Fruit fly (Drosophila melanogaster) whole organism: ENCODE data around the gene slx1.

Source experiments
- CG8478 ChIP-seq: fragments of >200 bp; optimal IDR thresholded peaks from 2 replicates; lab custom pipeline; 2018; ENCODE audit warnings: inconsistent platforms
- Dll ChIP-seq: fragments of >200 bp; optimal IDR thresholded peaks from 2 replicates; lab custom pipeline; 2017
- EcR ChIP-seq, 2 experiments: fragments of >200 bp; optimal IDR thresholded peaks; 2 replicates each; lab custom pipeline; 2017; ENCODE audit warnings: missing biosample characterization in 2 of 2, missing genetic modification characterization in 2 of 2, missing genetic modification reagents in 2 of 2
- pan ChIP-seq: fragments of >200 bp; optimal IDR thresholded peaks from 2 replicates; lab custom pipeline; 2017
- psq ChIP-seq: fragments of >200 bp; optimal IDR thresholded peaks from 2 replicates; lab custom pipeline; 2017
- usp ChIP-seq: fragments of >200 bp; optimal IDR thresholded peaks from 2 replicates; lab custom pipeline; 2017; ENCODE audit warnings: missing biosample characterization, missing genetic modification characterization, mixed read lengths

Gene slx1

DNA sequence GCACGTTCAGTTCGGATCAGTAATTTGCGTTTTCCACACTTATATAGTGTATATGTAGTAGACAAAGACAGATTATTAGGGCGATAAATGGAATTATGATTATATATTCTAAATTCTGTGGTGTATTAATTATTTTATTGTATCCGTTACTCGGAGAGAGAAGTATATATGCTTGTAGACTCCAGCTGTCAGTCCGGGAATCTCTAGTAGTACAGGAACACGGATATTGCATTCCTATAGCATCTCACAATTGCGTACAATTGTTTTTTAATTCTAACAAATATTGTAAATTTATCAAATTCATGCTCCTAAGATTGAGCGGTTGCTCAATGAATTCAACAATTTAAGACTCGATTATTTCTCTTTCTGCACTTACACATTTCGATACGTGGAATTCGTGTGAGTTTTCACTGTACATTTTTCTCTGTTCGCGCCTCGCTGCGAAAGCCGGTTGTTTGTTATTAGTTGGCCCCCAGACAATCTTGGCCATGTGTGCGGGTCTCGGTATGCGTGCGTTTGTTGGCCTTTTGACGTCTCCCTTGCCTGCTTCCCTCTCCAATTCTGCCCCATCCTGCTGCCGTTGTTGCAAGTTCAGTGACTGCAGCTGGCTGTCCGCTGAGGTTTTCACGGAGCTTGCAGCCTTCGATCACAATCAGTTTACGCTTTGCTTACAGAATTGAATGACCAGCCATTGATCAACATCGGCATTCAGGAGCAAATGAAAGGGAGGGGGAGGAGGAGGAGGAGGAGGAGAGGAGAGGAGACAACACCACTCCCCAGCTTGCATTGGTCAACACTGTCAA, 25.8 kb downstream of the slx1 start:
- no peak for TF ChIP-seq usp (GFP tag; lab: Kevin White, UChicago)
- no peak for TF ChIP-seq pan (lab: Kevin White, UChicago)
- TF ChIP-seq psq = no peak
- TF ChIP-seq EcR (GFP tag; optimal IDR thresholded peaks at IDR 0.05; lab: Kevin White, UChicago) = peak in 1 of 2 experiments; percentile 96
- no peak for TF ChIP-seq Dll (lab: Kevin White, UChicago)
- TF ChIP-seq CG8478 (lab: Kevin White, UChicago) = no peak

DNA sequence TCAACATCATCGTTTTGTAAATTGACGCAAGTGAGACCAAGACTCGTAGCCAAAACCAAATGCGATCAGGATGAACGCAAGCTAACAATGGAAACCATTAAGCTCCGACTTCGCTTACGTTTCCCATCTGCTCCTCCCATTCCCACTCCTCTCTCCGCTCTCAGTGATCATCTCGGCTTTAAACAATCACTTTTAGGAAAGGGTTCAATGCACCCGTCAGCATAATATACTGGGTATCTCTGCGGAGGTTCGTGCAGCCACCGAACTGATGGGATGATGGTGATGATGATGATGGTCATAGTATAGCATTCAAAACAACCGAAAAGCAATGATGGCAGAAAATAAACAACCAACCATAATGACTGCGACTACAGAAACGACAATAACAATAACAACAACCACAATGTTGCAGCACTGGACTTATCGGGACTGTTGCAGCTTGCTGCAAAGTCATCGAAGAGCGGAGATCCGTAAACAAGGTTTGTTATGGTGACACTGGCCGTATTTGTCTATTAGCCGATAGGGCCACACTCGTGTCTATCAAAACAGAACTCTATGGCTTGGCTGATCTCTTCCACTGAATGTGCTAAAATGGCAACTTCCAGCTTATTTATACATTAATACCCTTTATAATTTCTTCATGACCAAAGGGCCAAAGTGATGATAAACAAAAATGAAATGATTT, 35.4 kb downstream of the slx1 start:
- TF ChIP-seq pan (lab: Kevin White, UChicago) (no peak), EcR (GFP tag; optimal IDR thresholded peaks at IDR 0.05; lab: Kevin White, UChicago) (peak in 1 of 2 experiments; percentile 51), Dll (lab: Kevin White, UChicago) (no peak), usp (GFP tag; lab: Kevin White, UChicago) (no peak)

DNA sequence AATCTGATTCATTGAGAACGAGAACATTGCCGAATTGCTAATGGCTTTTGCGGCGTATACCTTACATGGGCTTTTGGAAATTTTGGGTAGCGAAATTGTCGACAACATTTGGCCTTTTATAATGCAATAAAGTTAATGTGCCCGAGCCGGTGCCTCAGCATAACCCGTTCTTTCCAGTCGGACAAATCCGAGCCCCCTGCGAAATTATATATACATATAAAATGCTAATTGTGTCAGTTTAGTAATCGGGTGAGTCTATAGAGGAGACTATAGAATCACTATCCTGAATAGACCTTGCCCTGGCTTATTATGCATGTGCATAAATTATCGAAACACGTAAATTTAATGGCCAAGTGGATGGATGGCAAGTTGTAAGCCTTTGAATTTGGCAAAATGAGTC, 36.6 kb downstream of the slx1 start:
- TF ChIP-seq Dll (lab: Kevin White, UChicago) (no peak), pan (lab: Kevin White, UChicago) (no peak), usp (GFP tag; lab: Kevin White, UChicago) (no peak), EcR (GFP tag; optimal IDR thresholded peaks at IDR 0.05; lab: Kevin White, UChicago) (no peak), CG8478 (lab: Kevin White, UChicago) (no peak), psq (no peak)

DNA sequence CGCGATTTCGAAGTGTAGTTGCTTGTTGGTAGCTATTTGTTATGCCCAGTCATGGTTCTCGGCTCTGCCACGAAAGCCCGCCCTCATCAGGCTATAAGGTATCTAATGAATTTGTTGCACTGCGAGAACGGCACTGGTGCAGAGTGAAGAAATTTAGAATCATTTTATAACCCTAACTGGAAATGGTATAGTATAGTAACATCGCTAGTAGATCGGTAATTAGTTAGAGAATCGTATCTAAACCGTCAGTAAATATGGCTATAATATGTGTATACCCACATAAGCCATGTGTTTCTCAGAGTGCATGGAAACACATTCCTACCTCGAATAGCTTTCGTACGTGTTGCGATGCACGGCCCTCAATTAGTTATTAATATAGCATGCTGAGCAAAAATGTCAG, 45.4 kb downstream of the slx1 start:
- TF ChIP-seq EcR (GFP tag; optimal IDR thresholded peaks at IDR 0.05; lab: Kevin White, UChicago) (no peak), Dll (lab: Kevin White, UChicago) (no peak), pan (lab: Kevin White, UChicago) (no peak), CG8478 (lab: Kevin White, UChicago) (no peak), psq (no peak), usp (GFP tag; lab: Kevin White, UChicago) (no peak)

DNA sequence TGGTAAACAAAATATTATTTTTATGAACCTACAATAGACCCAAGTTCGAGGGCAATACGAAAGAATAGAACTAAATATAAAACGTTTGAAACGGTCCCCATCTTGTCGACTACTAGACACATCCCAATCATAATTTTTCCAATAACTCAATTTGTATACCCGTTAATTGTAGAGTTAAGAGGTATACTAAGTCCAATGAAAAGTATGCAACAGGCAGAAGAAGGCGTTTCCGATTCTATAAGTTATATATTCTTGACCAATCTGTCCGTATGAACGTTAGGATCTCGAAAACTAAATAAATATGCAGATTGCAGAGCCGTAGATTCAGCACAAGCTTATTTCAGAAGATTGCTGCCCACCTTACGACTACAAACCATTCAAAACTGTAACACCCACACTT, 48.7 kb downstream of the slx1 start, which contains the start of gene CG33927:
CG33927 (minus strand) TSS at position 101 of the 400 bp plus-strand sequence.
- no peak for TF ChIP-seq usp (GFP tag; lab: Kevin White, UChicago)
- no peak for TF ChIP-seq psq
- no peak for TF ChIP-seq CG8478 (lab: Kevin White, UChicago)
- TF ChIP-seq EcR (GFP tag; optimal IDR thresholded peaks at IDR 0.05; lab: Kevin White, UChicago) = no peak
- no peak for TF ChIP-seq pan (lab: Kevin White, UChicago)
- no peak for TF ChIP-seq Dll (lab: Kevin White, UChicago)
